Worm (Caenorhabditis elegans): Measurements from ENCODE around the gene wdr-37.

The wdr-37 gene

DNA sequence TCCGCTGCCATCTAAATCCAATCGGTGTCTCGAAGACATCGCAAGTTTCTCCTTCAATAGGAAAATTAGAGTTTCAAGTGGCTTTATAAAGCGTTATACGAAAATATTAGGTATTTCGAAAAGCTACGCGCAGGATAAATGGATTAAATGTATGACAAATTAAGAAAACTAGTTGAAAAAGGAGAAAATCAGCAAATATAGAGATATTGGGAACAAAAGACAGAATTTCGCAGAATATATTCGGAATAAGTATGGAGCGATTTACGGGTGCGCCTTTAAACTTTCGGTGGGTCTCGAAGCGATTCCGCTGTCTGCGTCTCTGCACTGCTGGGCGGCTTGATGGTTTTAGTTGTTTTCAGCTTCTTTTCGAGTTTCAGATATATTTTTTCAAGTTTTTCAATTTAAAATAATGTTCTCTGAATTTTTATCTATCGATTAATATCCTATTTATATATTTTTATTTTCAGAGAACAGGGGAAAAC lies 8.1 kb downstream of the wdr-37 start, which contains the start of the genes ddx-15 and ucr-1:
Gene ddx-15, minus strand, starts transcription at position 51 of the 482 bp plus-strand sequence.
Gene ucr-1, plus strand, starts transcription at position 468 of the 482 bp plus-strand sequence.
- TF ChIP-seq lsy-2 (tag; optimal IDR thresholded peaks at IDR 0.05) (peak; percentile 76), mep-1 (tag; optimal IDR thresholded peaks at IDR 0.05) (peak; percentile 71), unc-120 (tag; optimal IDR thresholded peaks at IDR 0.05; ENCODE audit: poor library complexity, severe bottlenecking) (peak; percentile 20), bed-3 (GFP tag; optimal IDR thresholded peaks at IDR 0.05) (no peak), flh-1 (GFP tag; optimal IDR thresholded peaks at IDR 0.05) (no peak), lin-13 (tag; optimal IDR thresholded peaks at IDR 0.05) (peak; percentile 55), elt-3 (tag; optimal IDR thresholded peaks at IDR 0.05) (no peak), mab-5 (tag; optimal IDR thresholded peaks at IDR 0.05) (no peak), ztf-11 (tag; optimal IDR thresholded peaks at IDR 0.05) (no peak), pha-4 (tag; optimal IDR thresholded peaks at IDR 0.05) (peak; percentile 41), hlh-1 (tag; optimal IDR thresholded peaks at IDR 0.05) (no peak)

ce11 chrIII:5588746-5589145 lies 11.1 kb downstream of the wdr-37 start:
- TF ChIP-seq nhr-28 (tag; optimal IDR thresholded peaks at IDR 0.05) (no peak), tbx-8 (GFP tag; optimal IDR thresholded peaks at IDR 0.05) (no peak), nhr-2 (tag; optimal IDR thresholded peaks at IDR 0.05) (no peak), ceh-43 (GFP tag; optimal IDR thresholded peaks at IDR 0.05) (no peak), mls-2 (tag; optimal IDR thresholded peaks at IDR 0.05) (no peak), ceh-39 (tag; optimal IDR thresholded peaks at IDR 0.05) (no peak)

DNA sequence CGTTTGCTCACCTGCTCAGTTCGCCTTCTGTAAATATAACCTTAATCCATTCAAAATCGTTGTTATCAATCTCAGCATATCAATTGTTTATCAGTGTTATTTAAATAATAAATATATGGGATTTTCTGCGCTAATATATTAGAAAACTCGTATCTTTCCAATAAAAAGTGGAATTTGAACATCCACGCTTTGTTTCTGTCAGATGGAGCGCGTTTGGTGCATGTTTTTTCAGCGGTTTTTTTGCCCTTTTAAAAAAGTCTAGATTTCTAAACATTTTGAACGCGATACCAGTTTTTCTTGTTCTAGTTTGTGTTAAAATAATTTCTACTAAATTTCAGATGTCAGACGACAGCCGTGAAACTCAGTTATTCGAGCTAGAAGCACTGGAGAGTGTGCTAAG lies 12.9 kb downstream of the wdr-37 start, which contains the start of gene F56D2.2:
Gene F56D2.2, plus strand, starts transcription at position 339 of the 400 bp plus-strand sequence.
- TF ChIP-seq nhr-2 (tag; optimal IDR thresholded peaks at IDR 0.05) (peak; percentile 1), mep-1 (tag; optimal IDR thresholded peaks at IDR 0.05) (peak; percentile 37), M03D4.4 (tag; optimal IDR thresholded peaks at IDR 0.05) (no peak)

- TF ChIP-seq elt-3 (tag; optimal IDR thresholded peaks at IDR 0.05) (no peak), mep-1 (tag; optimal IDR thresholded peaks at IDR 0.05) (no peak), blmp-1 (tag; optimal IDR thresholded peaks at IDR 0.05) (no peak), nhr-237 (tag; optimal IDR thresholded peaks at IDR 0.05) (no peak), mab-5 (tag; optimal IDR thresholded peaks at IDR 0.05) (no peak), nhr-12 (tag; optimal IDR thresholded peaks at IDR 0.05) (no peak), pha-4 (tag; optimal IDR thresholded peaks at IDR 0.05) (no peak), drap-1 (GFP tag; optimal IDR thresholded peaks at IDR 0.05) (no peak), unc-120 (tag; optimal IDR thresholded peaks at IDR 0.05; ENCODE audit: poor library complexity, severe bottlenecking) (no peak), sem-2 (GFP tag; optimal IDR thresholded peaks at IDR 0.05) (no peak), ceh-39 (tag; optimal IDR thresholded peaks at IDR 0.05) (no peak), cnd-1 (tag; optimal IDR thresholded peaks at IDR 0.05) (no peak), lin-32 (GFP tag; optimal IDR thresholded peaks at IDR 0.05) (no peak), M03D4.4 (tag; optimal IDR thresholded peaks at IDR 0.05) (no peak), hlh-1 (tag; optimal IDR thresholded peaks at IDR 0.05) (no peak), flh-1 (GFP tag; optimal IDR thresholded peaks at IDR 0.05) (no peak)
Measured at ce11 chrIII:5585711-5586110, 14.1 kb downstream of the wdr-37 start.

ce11 chrIII:5584647-5585046 lies 15.2 kb downstream of the wdr-37 start, which contains the start of gene F56D2.3:
Gene F56D2.3, plus strand, starts transcription at chrIII:5584947.
- TF ChIP-seq nhr-2 (tag; optimal IDR thresholded peaks at IDR 0.05) (no peak), ceh-43 (GFP tag; optimal IDR thresholded peaks at IDR 0.05) (no peak), drap-1 (GFP tag; optimal IDR thresholded peaks at IDR 0.05) (no peak), cnd-1 (tag; optimal IDR thresholded peaks at IDR 0.05) (peak; percentile 5)

ce11 chrIII:5582766-5583165 lies 17.1 kb downstream of the wdr-37 start, which contains the start of the genes F56D2.8 and uev-2:
Gene F56D2.8, minus strand, starts transcription at chrIII:5582866.
Gene uev-2, plus strand, starts transcription at chrIII:5583125.
- no peak for TF ChIP-seq lin-32 (GFP tag; optimal IDR thresholded peaks at IDR 0.05)
- TF ChIP-seq blmp-1 (tag; optimal IDR thresholded peaks at IDR 0.05), result no peak
- no peak for TF ChIP-seq elt-1 (tag; optimal IDR thresholded peaks at IDR 0.05; ENCODE audit: borderline replicate concordance, insufficient read depth)
- TF ChIP-seq nhr-2 (tag; optimal IDR thresholded peaks at IDR 0.05), result no peak
- no peak for TF ChIP-seq M03D4.4 (tag; optimal IDR thresholded peaks at IDR 0.05)
- no peak for TF ChIP-seq nhr-12 (tag; optimal IDR thresholded peaks at IDR 0.05)
- no peak for TF ChIP-seq pha-4 (tag; optimal IDR thresholded peaks at IDR 0.05)
- TF ChIP-seq hlh-1 (tag; optimal IDR thresholded peaks at IDR 0.05), result no peak
- no peak for TF ChIP-seq ham-2 (GFP tag; optimal IDR thresholded peaks at IDR 0.05)
- no peak for TF ChIP-seq sem-2 (GFP tag; optimal IDR thresholded peaks at IDR 0.05)
- no peak for TF ChIP-seq drap-1 (GFP tag; optimal IDR thresholded peaks at IDR 0.05)
- TF ChIP-seq unc-62 (GFP tag; optimal IDR thresholded peaks at IDR 0.05), result no peak
- no peak for TF ChIP-seq ceh-43 (GFP tag; optimal IDR thresholded peaks at IDR 0.05)
- no peak for TF ChIP-seq nhr-237 (tag; optimal IDR thresholded peaks at IDR 0.05)
- TF ChIP-seq snpc-4 (tag; optimal IDR thresholded peaks at IDR 0.05), result no peak

Data from whole organism, mixed stage, embryonic.